Fruit fly (Drosophila melanogaster) S2 (cell line): ENCODE results near the gene mld.

Experiments used
- CG8478 ChIP-seq: fragments of >200 bp; optimal IDR thresholded peaks from 2 replicates; lab custom pipeline; 2018
- CTCF ChIP-seq, 2 experiments: fragments of >200 bp; optimal IDR thresholded peaks; 2 replicates each; lab custom pipeline; 2018

DNA sequence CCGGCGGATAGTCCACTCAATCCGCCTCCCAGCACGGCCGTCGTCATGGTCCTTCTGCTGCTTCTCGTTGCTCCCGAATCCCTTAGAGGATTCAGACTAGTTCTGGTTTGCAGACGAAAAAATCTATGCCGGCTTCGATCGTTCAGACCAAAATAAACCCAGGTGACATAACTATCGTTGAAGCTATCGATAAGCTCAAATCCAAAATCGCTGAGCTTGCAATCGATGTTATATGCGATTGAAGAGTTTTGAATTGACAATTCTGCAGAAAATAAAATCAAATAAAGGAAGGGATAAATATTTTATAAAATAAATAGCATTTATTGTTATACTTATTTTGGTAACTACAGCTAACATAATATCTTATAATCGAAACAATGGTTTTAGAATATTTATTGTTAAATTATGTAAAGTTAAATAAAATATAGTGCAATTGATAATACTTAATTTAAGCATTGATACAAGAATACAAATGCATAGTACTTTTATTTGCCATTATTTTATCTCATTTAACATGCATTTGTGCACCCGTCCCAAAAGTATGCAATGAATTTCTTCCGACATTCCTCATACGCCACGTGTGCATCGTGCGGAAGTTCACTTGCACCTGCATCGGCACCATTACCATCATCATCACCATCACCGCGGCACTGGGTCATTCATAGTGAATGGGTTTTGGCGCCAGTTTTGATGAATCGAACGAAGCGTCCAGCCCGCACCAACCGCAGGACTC, 76.4 kb downstream of the mld start, which contains the start of gene Ppox:
- TF ChIP-seq CG8478 (lab: Kevin White, UChicago) (no peak), CTCF (optimal IDR thresholded peaks at IDR 0.05; lab: Kevin White, UChicago) (no peak)
